Fruit fly (Drosophila melanogaster) whole organism, prepupa: Measurements from ENCODE around the gene CG14868.

Experiments used
- CG10669 ChIP-seq: fragments of 200-800 bp; sonication (Bioruptor generic); optimal IDR thresholded peaks from 3 replicates; lab custom pipeline; 2018; ENCODE audit warnings: missing biosample characterization, mild to moderate bottlenecking, missing genetic modification characterization, moderate library complexity
- CG11294 ChIP-seq: fragments of 200-800 bp; sonication (Bioruptor generic); IDR thresholded peaks from 2 replicates; pipeline ENCODE4 v1.3.6; 2022; ENCODE audit warnings: missing biosample characterization, missing genetic modification characterization
- CG11902 ChIP-seq: fragments of 200-800 bp; sonication (Bioruptor generic); optimal IDR thresholded peaks from 3 replicates; lab custom pipeline; 2016; ENCODE audit warnings: missing biosample characterization, missing genetic modification characterization
- CG15336 ChIP-seq: fragments of 200-800 bp; sonication (Bioruptor generic); IDR thresholded peaks from 2 replicates; pipeline ENCODE4 v1.3.6; 2022; ENCODE audit warnings: missing biosample characterization, missing genetic modification characterization
- CG1621 ChIP-seq: fragments of 200-800 bp; sonication (Bioruptor generic); optimal IDR thresholded peaks from 3 replicates; lab custom pipeline; 2018; ENCODE audit warnings: missing biosample characterization, mild to moderate bottlenecking, missing genetic modification characterization
- CG3032 ChIP-seq: fragments of 200-800 bp; optimal IDR thresholded peaks from 2 replicates; lab custom pipeline; 2019; ENCODE audit warnings: missing biosample characterization, mild to moderate bottlenecking, missing genetic modification characterization, moderate library complexity
- CG31627 ChIP-seq: fragments of 200-800 bp; sonication (Bioruptor generic); optimal IDR thresholded peaks from 3 replicates; lab custom pipeline; 2016; ENCODE audit warnings: missing biosample characterization, missing genetic modification characterization
- CG32006 ChIP-seq: fragments of 200-800 bp; sonication (Bioruptor generic); optimal IDR thresholded peaks from 3 replicates; lab custom pipeline; 2017; ENCODE audit warnings: missing biosample characterization, mild to moderate bottlenecking, missing genetic modification characterization
- CG34406 ChIP-seq: fragments of 200-800 bp; sonication (Bioruptor generic); optimal IDR thresholded peaks from 3 replicates; lab custom pipeline; 2016; ENCODE audit warnings: missing biosample characterization, missing genetic modification characterization
- CG3919 ChIP-seq: fragments of 200-800 bp; sonication (Bioruptor generic); optimal IDR thresholded peaks from 3 replicates; lab custom pipeline; 2016; ENCODE audit warnings: missing biosample characterization, missing genetic modification characterization
- CG4318 ChIP-seq: fragments of 200-800 bp; sonication (Bioruptor generic); optimal IDR thresholded peaks from 3 replicates; lab custom pipeline; 2017; ENCODE audit warnings: missing biosample characterization, mild to moderate bottlenecking, missing genetic modification characterization
- CG6163 ChIP-seq: fragments of 200-800 bp; sonication (Bioruptor generic); IDR thresholded peaks from 3 replicates; pipeline ENCODE4 v1.3.6; 2022; ENCODE audit warnings: missing biosample characterization, missing genetic modification characterization
- CG6276 ChIP-seq: fragments of 200-800 bp; sonication (Bioruptor generic); optimal IDR thresholded peaks from 2 replicates; lab custom pipeline; 2017; ENCODE audit warnings: missing biosample characterization, mild to moderate bottlenecking, missing genetic modification characterization
- CG6792 ChIP-seq: fragments of 200-800 bp; sonication (Bioruptor generic); optimal IDR thresholded peaks from 3 replicates; lab custom pipeline; 2016; ENCODE audit warnings: missing biosample characterization, missing genetic modification characterization
- CG6808 ChIP-seq: fragments of 200-800 bp; sonication (Bioruptor generic); optimal IDR thresholded peaks from 3 replicates; lab custom pipeline; 2017; ENCODE audit warnings: missing biosample characterization, missing genetic modification characterization, mild to moderate bottlenecking, moderate library complexity, missing genetic modification reagents
- CG7368 ChIP-seq: fragments of 200-800 bp; sonication (Bioruptor generic); optimal IDR thresholded peaks from 3 replicates; lab custom pipeline; 2016; ENCODE audit warnings: missing biosample characterization, missing genetic modification characterization
- CG8119 ChIP-seq: fragments of 200-800 bp; sonication (Bioruptor generic); IDR thresholded peaks from 3 replicates; pipeline ENCODE4 v1.3.6; 2022; ENCODE audit warnings: missing biosample characterization, missing genetic modification characterization
- CG8319 ChIP-seq: fragments of 200-800 bp; sonication (Bioruptor generic); optimal IDR thresholded peaks from 3 replicates; lab custom pipeline; 2016; ENCODE audit warnings: missing biosample characterization, missing genetic modification characterization
- CG8632 ChIP-seq: fragments of 200-800 bp; sonication (Bioruptor generic); optimal IDR thresholded peaks from 3 replicates; lab custom pipeline; 2016; ENCODE audit warnings: missing biosample characterization, missing genetic modification characterization
- CG9139 ChIP-seq: fragments of 200-800 bp; sonication (Bioruptor generic); optimal IDR thresholded peaks from 3 replicates; lab custom pipeline; 2017; ENCODE audit warnings: missing biosample characterization, mild to moderate bottlenecking, missing genetic modification characterization
- Eip75B ChIP-seq: fragments of 200-800 bp; sonication (Bioruptor generic); optimal IDR thresholded peaks from 3 replicates; lab custom pipeline; 2016; ENCODE audit warnings: missing biosample characterization, missing genetic modification characterization
- Eip93F ChIP-seq: fragments of 200-800 bp; sonication (Bioruptor generic); optimal IDR thresholded peaks from 2 replicates; lab custom pipeline; 2016; ENCODE audit warnings: missing biosample characterization, mild to moderate bottlenecking, missing genetic modification characterization
- Ets21C ChIP-seq: fragments of 200-800 bp; sonication (Bioruptor generic); optimal IDR thresholded peaks from 3 replicates; lab custom pipeline; 2016; ENCODE audit warnings: missing biosample characterization, missing genetic modification characterization
- Ets96B ChIP-seq: fragments of 200-800 bp; optimal IDR thresholded peaks from 2 replicates; lab custom pipeline; 2019; ENCODE audit warnings: missing biosample characterization, mild to moderate bottlenecking, missing genetic modification characterization, moderate library complexity
- Gug ChIP-seq: fragments of 200-800 bp; sonication (Bioruptor generic); IDR thresholded peaks from 2 replicates; pipeline ENCODE4 v1.3.6; 2022; ENCODE audit warnings: missing biosample characterization, missing genetic modification characterization
- Hr38 ChIP-seq: sonication (Bioruptor generic); optimal IDR thresholded peaks from 2 replicates; lab custom pipeline; 2016; ENCODE audit warnings: missing biosample characterization, missing genetic modification characterization
- Hr39 ChIP-seq: fragments of 200-800 bp; sonication (Bioruptor generic); optimal IDR thresholded peaks from 2 replicates; lab custom pipeline; 2016; ENCODE audit warnings: missing biosample characterization, missing genetic modification characterization
- Hr4 ChIP-seq: fragments of 200-800 bp; sonication (Bioruptor generic); optimal IDR thresholded peaks from 3 replicates; lab custom pipeline; 2016; ENCODE audit warnings: missing biosample characterization, missing genetic modification characterization
- Lpt ChIP-seq: fragments of 200-800 bp; sonication (Bioruptor generic); optimal IDR thresholded peaks from 3 replicates; lab custom pipeline; 2016; ENCODE audit warnings: missing biosample characterization, missing genetic modification characterization
- Met ChIP-seq: fragments of 200-800 bp; sonication (Bioruptor generic); optimal IDR thresholded peaks from 3 replicates; lab custom pipeline; 2016; ENCODE audit warnings: missing biosample characterization, missing genetic modification characterization
- OdsH ChIP-seq: fragments of 200-800 bp; sonication (Bioruptor generic); optimal IDR thresholded peaks from 3 replicates; lab custom pipeline; 2016; ENCODE audit warnings: missing biosample characterization, missing genetic modification characterization
- Smox ChIP-seq: fragments of 200-800 bp; sonication (Bioruptor generic); optimal IDR thresholded peaks from 3 replicates; lab custom pipeline; 2016; ENCODE audit warnings: missing biosample characterization, missing genetic modification characterization
- Sox102F ChIP-seq: fragments of 200-800 bp; sonication (Bioruptor generic); optimal IDR thresholded peaks from 2 replicates; lab custom pipeline; 2016; ENCODE audit warnings: missing biosample characterization, mild to moderate bottlenecking, missing genetic modification characterization
- Sox14 ChIP-seq: fragments of 200-800 bp; sonication (Bioruptor generic); optimal IDR thresholded peaks from 3 replicates; lab custom pipeline; 2016; ENCODE audit warnings: missing biosample characterization, missing genetic modification characterization
- Sox15 ChIP-seq: fragments of 200-800 bp; sonication (Bioruptor generic); optimal IDR thresholded peaks from 3 replicates; lab custom pipeline; 2016; ENCODE audit warnings: missing biosample characterization, missing genetic modification characterization
- achi ChIP-seq: fragments of 200-800 bp; sonication (Bioruptor generic); optimal IDR thresholded peaks from 3 replicates; lab custom pipeline; 2016; ENCODE audit warnings: missing biosample characterization, missing genetic modification characterization
- acj6 ChIP-seq: fragments of 200-800 bp; sonication (Bioruptor generic); optimal IDR thresholded peaks from 3 replicates; lab custom pipeline; 2016; ENCODE audit warnings: missing biosample characterization, missing genetic modification characterization
- cyc ChIP-seq: fragments of 200-800 bp; sonication (Bioruptor generic); optimal IDR thresholded peaks from 3 replicates; lab custom pipeline; 2016; ENCODE audit warnings: missing biosample characterization, missing genetic modification characterization
- dac ChIP-seq: fragments of 200-800 bp; sonication (Bioruptor generic); optimal IDR thresholded peaks from 2 replicates; lab custom pipeline; 2017; ENCODE audit warnings: missing biosample characterization, mild to moderate bottlenecking, missing genetic modification characterization
- dsx ChIP-seq: fragments of 200-800 bp; optimal IDR thresholded peaks from 3 replicates; lab custom pipeline; 2019; ENCODE audit warnings: missing biosample characterization, mild to moderate bottlenecking, missing genetic modification characterization, moderate library complexity; ENCODE audit not compliant: poor library complexity, severe bottlenecking
- eg ChIP-seq: fragments of 200-800 bp; sonication (Bioruptor generic); IDR thresholded peaks from 3 replicates; pipeline ENCODE4 v1.3.6; 2022; ENCODE audit warnings: missing biosample characterization, missing genetic modification characterization
- esn ChIP-seq: fragments of 200-800 bp; sonication (Bioruptor generic); optimal IDR thresholded peaks from 2 replicates; lab custom pipeline; 2016; ENCODE audit warnings: missing biosample characterization, mild to moderate bottlenecking, missing genetic modification characterization, moderate library complexity
- fd59A ChIP-seq: fragments of 200-800 bp; sonication (Bioruptor generic); optimal IDR thresholded peaks from 2 replicates; lab custom pipeline; 2017; ENCODE audit warnings: missing biosample characterization, mild to moderate bottlenecking, missing genetic modification characterization, missing genetic modification reagents
- fd85E ChIP-seq: fragments of 200-800 bp; sonication (Bioruptor generic); optimal IDR thresholded peaks from 3 replicates; lab custom pipeline; 2016; ENCODE audit warnings: missing biosample characterization, missing genetic modification characterization
- net ChIP-seq: fragments of 200-800 bp; sonication (Bioruptor generic); optimal IDR thresholded peaks from 3 replicates; lab custom pipeline; 2016; ENCODE audit warnings: missing biosample characterization, missing genetic modification characterization
- pdm3 ChIP-seq: fragments of 200-800 bp; sonication (Bioruptor generic); optimal IDR thresholded peaks from 3 replicates; lab custom pipeline; 2016; ENCODE audit warnings: missing biosample characterization, missing genetic modification characterization
- salr ChIP-seq, 2 experiments: fragments of 200-800 bp; sonication (Bioruptor generic); optimal IDR thresholded peaks; 3 replicates each; lab custom pipeline; 2016 to 2018; ENCODE audit warnings: missing biosample characterization in 2 of 2, missing genetic modification characterization in 2 of 2, mild to moderate bottlenecking in 1 of 2
- spab ChIP-seq: fragments of 200-800 bp; sonication (Bioruptor generic); optimal IDR thresholded peaks from 2 replicates; lab custom pipeline; 2017; ENCODE audit warnings: missing biosample characterization, mild to moderate bottlenecking, missing genetic modification characterization, missing genetic modification reagents
- ss ChIP-seq, 2 experiments: fragments of 200-800 bp; sonication (Bioruptor generic); optimal IDR thresholded peaks; 2 replicates in 1 of 2; 3 replicates in 1 of 2; lab custom pipeline; 2017 to 2018; ENCODE audit warnings: mild to moderate bottlenecking in 2 of 2, missing biosample characterization in 2 of 2, missing genetic modification characterization in 2 of 2, moderate library complexity in 1 of 2
- vri ChIP-seq: fragments of 200-800 bp; sonication (Bioruptor generic); optimal IDR thresholded peaks from 3 replicates; lab custom pipeline; 2016; ENCODE audit warnings: missing biosample characterization, mild to moderate bottlenecking, missing genetic modification characterization

CG14868 gene

dm6 chr3R:15342926-15343685, 26.6 kb downstream of the CG14868 start, which contains the start of gene Nagk:
Nagk (minus strand) TSS chr3R:15343256.
- TF ChIP-seq CG6276 (GFP tag; lab: Kevin White, UChicago) (no peak), spab (GFP tag; lab: Kevin White, UChicago) (no peak), Hr39 (GFP tag; lab: Kevin White, UChicago) (peak; percentile 58), CG8632 (peak; percentile 67), fd59A (GFP tag; lab: Kevin White, UChicago) (peak; percentile 55), CG8319 (GFP tag; lab: Kevin White, UChicago) (peak; percentile 34), Hr38 (GFP tag; lab: Kevin White, UChicago) (no peak), eg (peak; percentile 24; the same call in 2 of the 3 replicates), pdm3 (GFP tag; lab: Kevin White, UChicago) (no peak), CG34406 (peak; percentile 64), CG1621 (tag; lab: Kevin White, UChicago) (no peak), CG6163 (GFP tag; lab: Robert Waterston, UW) (peak; percentile 22; the same call in 1 of the 3 replicates), achi (GFP tag; lab: Kevin White, UChicago) (peak; percentile 67), CG9139 (GFP tag; lab: Kevin White, UChicago) (no peak), acj6 (peak; percentile 75), CG6808 (GFP tag; lab: Kevin White, UChicago) (no peak), CG31627 (GFP tag; lab: Kevin White, UChicago) (peak; percentile 67), CG11294 (GFP tag; lab: Robert Waterston, UW) (no peak; the same call in 1 of the 2 replicates), CG6792 (GFP tag; lab: Kevin White, UChicago) (peak; percentile 63), Sox102F (GFP tag; lab: Kevin White, UChicago) (no peak), Eip75B (GFP tag; lab: Kevin White, UChicago) (peak; percentile 72), Hr4 (GFP tag; lab: Kevin White, UChicago) (no peak), CG8119 (GFP tag; lab: Robert Waterston, UW) (no peak), Sox14 (peak; percentile 83), ss (GFP tag; optimal IDR thresholded peaks at IDR 0.05; lab: Kevin White, UChicago) (no peak), fd85E (GFP tag; lab: Kevin White, UChicago) (no peak), OdsH (GFP tag; lab: Kevin White, UChicago) (peak; percentile 69), Eip93F (GFP tag; lab: Kevin White, UChicago) (no peak), Ets96B (tag; lab: Kevin White, UChicago) (peak; percentile 25), vri (GFP tag; lab: Kevin White, UChicago) (no peak), CG3919 (GFP tag; lab: Kevin White, UChicago) (peak; percentile 76), net (GFP tag; lab: Kevin White, UChicago) (peak; percentile 68), CG32006 (GFP tag; lab: Kevin White, UChicago) (peak; percentile 87), dac (GFP tag; lab: Kevin White, UChicago) (peak; percentile 33), Lpt (GFP tag; lab: Kevin White, UChicago) (peak; percentile 29), Smox (GFP tag; lab: Kevin White, UChicago) (no peak), CG7368 (GFP tag; lab: Kevin White, UChicago) (peak; percentile 50), salr (GFP tag; optimal IDR thresholded peaks at IDR 0.05; lab: Kevin White, UChicago) (no peak), CG15336 (GFP tag; lab: Robert Waterston, UW) (no peak; the same call in 1 of the 2 replicates), Ets21C (GFP tag; lab: Kevin White, UChicago) (peak; percentile 55), Sox15 (GFP tag; lab: Kevin White, UChicago) (peak; percentile 40), cyc (GFP tag; lab: Kevin White, UChicago) (peak; percentile 67), CG4318 (GFP tag; lab: Kevin White, UChicago) (no peak), Gug (GFP tag; lab: Robert Waterston, UW) (no peak), dsx (GFP tag; lab: Kevin White, UChicago) (peak; percentile 4), CG3032 (tag; lab: Kevin White, UChicago) (peak; percentile 28), esn (GFP tag; lab: Kevin White, UChicago) (peak; percentile 89), CG10669 (no peak), Met (GFP tag; lab: Kevin White, UChicago) (no peak), CG11902 (GFP tag; lab: Kevin White, UChicago) (peak; percentile 39)
